Worm (Caenorhabditis elegans): ENCODE measurements around the gene hog-1.

ce11 chrX:5850472-5850871, 3.6 kb downstream of the hog-1 start:
- no peak for TF ChIP-seq him-1 (tag; optimal IDR thresholded peaks at IDR 0.05)
- no peak for TF ChIP-seq W03F9.2 (tag; optimal IDR thresholded peaks at IDR 0.05)
